Fruit fly (Drosophila melanogaster): Measurements from ENCODE around the gene Snap24.

Snap24 gene

DNA sequence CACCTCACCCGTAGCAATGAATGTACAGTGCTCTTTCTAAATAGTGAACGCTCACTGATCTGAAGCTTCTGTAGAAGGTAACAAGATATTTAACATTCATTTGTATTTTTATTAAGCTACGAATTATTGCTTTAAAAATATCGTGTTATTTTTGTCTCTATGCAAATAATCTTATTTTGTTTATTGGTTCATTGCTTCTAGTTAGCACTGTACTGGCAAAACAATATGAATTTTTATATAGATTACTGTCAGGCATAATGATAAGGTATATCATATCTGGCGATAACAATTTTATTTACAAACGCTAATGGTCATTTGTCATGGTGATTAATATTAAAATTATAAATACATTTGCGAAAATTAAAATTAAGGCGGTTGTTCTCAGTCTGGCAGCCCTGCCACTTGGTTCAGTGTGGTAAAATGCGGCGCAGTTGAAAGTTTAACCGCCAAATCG lies 8.6 kb upstream of the Snap24 start, which contains the start of gene CG9471 (continued):
- TF ChIP-seq ac (GFP tag; optimal IDR thresholded peaks at IDR 0.05) (peak; percentile 29), CG6854 (GFP tag; optimal IDR thresholded peaks at IDR 0.05) (peak; percentile 85), Antp (GFP tag; optimal IDR thresholded peaks at IDR 0.05) (peak; percentile 89), CG12942 (GFP tag; optimal IDR thresholded peaks at IDR 0.05) (peak; percentile 88), inv (GFP tag; IDR thresholded peaks at IDR 0.05; ENCODE audit: partially characterized antibody) (no peak), wor (GFP tag; IDR thresholded peaks at IDR 0.05) (peak; percentile 83), sima (GFP tag; optimal IDR thresholded peaks at IDR 0.05) (peak; percentile 7), CG12104 (GFP tag; optimal IDR thresholded peaks at IDR 0.05) (peak; percentile 85), CG9797 (GFP tag; optimal IDR thresholded peaks at IDR 0.05) (no peak), hb (GFP tag; IDR thresholded peaks at IDR 0.05; ENCODE audit: partially characterized antibody) (no peak), trh (GFP tag; optimal IDR thresholded peaks at IDR 0.05) (peak; percentile 69), CG6689 (GFP tag; IDR thresholded peaks at IDR 0.05) (peak; percentile 94), GATAe (GFP tag; conservative IDR thresholded peaks at IDR 0.05) (peak; percentile 88), CG11723 (GFP tag; optimal IDR thresholded peaks at IDR 0.05) (peak; percentile 84), fu2 (GFP tag; optimal IDR thresholded peaks at IDR 0.05) (peak; percentile 90), CG17612 (GFP tag; IDR thresholded peaks at IDR 0.05) (peak; percentile 78), D19B (GFP tag; optimal IDR thresholded peaks at IDR 0.05) (peak; percentile 78), da (GFP tag; optimal IDR thresholded peaks at IDR 0.05) (peak; percentile 61), en (GFP tag; optimal IDR thresholded peaks at IDR 0.05) (peak; percentile 72), Nf-YA (GFP tag; IDR thresholded peaks at IDR 0.05) (peak; percentile 88), CG30403 (GFP tag; optimal IDR thresholded peaks at IDR 0.05) (peak; percentile 93), CG4854 (GFP tag; optimal IDR thresholded peaks at IDR 0.05) (peak; percentile 88), CG14965 (GFP tag; optimal IDR thresholded peaks at IDR 0.05; ENCODE audit: borderline replicate concordance) (no peak), CG18476 (GFP tag; optimal IDR thresholded peaks at IDR 0.05) (peak; percentile 89), repo (GFP tag; optimal IDR thresholded peaks at IDR 0.05) (peak; percentile 68), pnt (GFP tag; optimal IDR thresholded peaks at IDR 0.05) (peak; percentile 89), CG30431 (GFP tag; optimal IDR thresholded peaks at IDR 0.05) (peak; percentile 72), CG1529 (GFP tag; optimal IDR thresholded peaks at IDR 0.05) (peak; percentile 80), unpg (GFP tag; optimal IDR thresholded peaks at IDR 0.05) (peak; percentile 94), gcm (GFP tag; optimal IDR thresholded peaks at IDR 0.05) (peak; percentile 94), stwl (tag; optimal IDR thresholded peaks at IDR 0.05) (peak; percentile 33), CG8359 (GFP tag; optimal IDR thresholded peaks at IDR 0.05; ENCODE audit: borderline replicate concordance) (peak; percentile 14), CG17361 (GFP tag; IDR thresholded peaks at IDR 0.05) (peak; percentile 93), danr (GFP tag; IDR thresholded peaks at IDR 0.05) (peak; percentile 74), CG9215 (GFP tag; IDR thresholded peaks at IDR 0.05) (peak; percentile 87), MTF-1 (GFP tag; optimal IDR thresholded peaks at IDR 0.05; ENCODE audit: borderline replicate concordance) (peak; percentile 64), CG12155 (GFP tag; optimal IDR thresholded peaks at IDR 0.05) (peak; percentile 93), CG31365 (tag; optimal IDR thresholded peaks at IDR 0.05) (peak; percentile 47), CG4730 (GFP tag; IDR thresholded peaks at IDR 0.05) (peak; percentile 89), otp (GFP tag; IDR thresholded peaks at IDR 0.05) (peak; percentile 85; the same call in 2 of the 3 replicates), salm (tag; optimal IDR thresholded peaks at IDR 0.05) (peak; percentile 87), YL-1 (GFP tag; optimal IDR thresholded peaks at IDR 0.05) (peak; percentile 63), tin (GFP tag; optimal IDR thresholded peaks at IDR 0.05) (peak; percentile 88), pan (optimal IDR thresholded peaks at IDR 0.05) (no peak), pan (GFP tag; optimal IDR thresholded peaks at IDR 0.05 in 1 of 2, IDR thresholded peaks at IDR 0.05 in 1 of 2) (peak in 1 of 2 experiments; percentile 95), PHDP (tag; optimal IDR thresholded peaks at IDR 0.05) (peak; percentile 95), CG10565 (GFP tag; optimal IDR thresholded peaks at IDR 0.05) (peak; percentile 64), z (GFP tag; IDR thresholded peaks at IDR 0.05) (peak; percentile 32; the same call in 2 of the 3 replicates), Bdp1 (GFP tag; optimal IDR thresholded peaks at IDR 0.05) (peak; percentile 78), tll (GFP tag; optimal IDR thresholded peaks at IDR 0.05) (no peak)

Measured in whole organism, embryonic.